Worm (Caenorhabditis elegans): Measurements from ENCODE around the gene ced-8.

DNA sequence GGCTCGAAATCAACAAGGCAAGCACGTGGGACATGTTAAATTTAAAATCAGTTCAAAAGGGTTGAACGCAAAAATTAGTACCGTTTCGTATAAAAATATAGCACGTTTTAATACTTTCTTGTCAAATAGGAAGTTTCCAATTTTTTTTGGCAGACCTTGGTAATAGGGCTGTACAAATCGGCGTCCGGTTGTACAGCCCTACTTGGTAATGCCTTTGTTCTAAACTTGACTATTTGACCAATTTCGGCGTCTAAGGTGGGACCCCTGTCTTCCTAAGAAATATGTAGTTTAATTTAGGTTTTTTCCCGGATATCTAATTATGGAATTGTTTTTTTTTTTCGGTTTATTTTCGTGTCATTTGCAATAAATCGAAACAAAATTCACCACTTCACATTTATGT is 12.8 kb upstream of the ced-8 start:
- no peak for TF ChIP-seq lin-35 (GFP tag; optimal IDR thresholded peaks at IDR 0.05)
- no peak for TF ChIP-seq ceh-91 (GFP tag; IDR thresholded peaks at IDR 0.05)
- TF ChIP-seq F23B12.7 (tag; optimal IDR thresholded peaks at IDR 0.05; ENCODE audit: insufficient read depth), result no peak
- TF ChIP-seq efl-1 (GFP tag; optimal IDR thresholded peaks at IDR 0.05), result no peak
- TF ChIP-seq pha-4 (tag; optimal IDR thresholded peaks at IDR 0.05), result no peak
- no peak for TF ChIP-seq madf-8 (GFP tag; conservative IDR thresholded peaks at IDR 0.05)
- TF ChIP-seq ama-1 (optimal IDR thresholded peaks at IDR 0.05), result no peak
- no peak for TF ChIP-seq ama-1 (GFP tag; optimal IDR thresholded peaks at IDR 0.05)
- no peak for TF ChIP-seq ets-4 (GFP tag; optimal IDR thresholded peaks at IDR 0.05)
- no peak for TF ChIP-seq B0336.3 (GFP tag; IDR thresholded peaks at IDR 0.05)
- TF ChIP-seq ekl-4 (GFP tag; IDR thresholded peaks at IDR 0.05), result no peak
- no peak for TF ChIP-seq ccch-3 (GFP tag; optimal IDR thresholded peaks at IDR 0.05)
- TF ChIP-seq snpc-4 (GFP tag; optimal IDR thresholded peaks at IDR 0.05), result no peak
- TF ChIP-seq snpc-4 (tag; optimal IDR thresholded peaks at IDR 0.05), result peak in 2 of 4 experiments; percentile 88 to 89

Measured in whole organism, young adult.